Worm (Caenorhabditis elegans) whole organism, L3 larva: ENCODE measurements around the gene sup-9.
"Not testable (repeated sequence)": the region's sequence is repeated elsewhere in the genome, so short reads cannot be mapped to it uniquely, and the experiment has no call there.

Experiments
- R02D3.7 ChIP-seq: fragments of 150-350 bp; optimal IDR thresholded peaks from 2 replicates; lab custom pipeline; 2014; ENCODE audit warnings: missing biosample characterization, missing genetic modification characterization
- ZK546.5 ChIP-seq: sonication (generic microtip); optimal IDR thresholded peaks from 2 replicates; lab custom pipeline; 2017; ENCODE audit warnings: missing biosample characterization, missing genetic modification characterization
- aly-2 ChIP-seq: fragments of 150-350 bp; optimal IDR thresholded peaks from 2 replicates; lab custom pipeline; 2014; ENCODE audit warnings: missing biosample characterization, missing genetic modification characterization
- ama-1 ChIP-seq: fragments of 150-350 bp; optimal IDR thresholded peaks from 2 replicates; lab custom pipeline; 2018
- ceh-16 ChIP-seq: sonication (generic microtip); optimal IDR thresholded peaks from 2 replicates; lab custom pipeline; 2017; ENCODE audit warnings: missing biosample characterization, missing genetic modification characterization
- ceh-28 ChIP-seq: fragments of 150-350 bp; optimal IDR thresholded peaks from 2 replicates; lab custom pipeline; 2014; ENCODE audit warnings: missing biosample characterization, missing genetic modification reagents, missing genetic modification characterization
- ceh-82 ChIP-seq: fragments of 150-350 bp; optimal IDR thresholded peaks from 2 replicates; lab custom pipeline; 2014; ENCODE audit warnings: missing biosample characterization, missing genetic modification characterization
- daf-12 ChIP-seq: fragments of 150-350 bp; optimal IDR thresholded peaks from 2 replicates; lab custom pipeline; 2014; ENCODE audit warnings: missing biosample characterization, missing genetic modification reagents, missing genetic modification characterization
- egl-27 ChIP-seq: sonication (generic microtip); optimal IDR thresholded peaks from 4 replicates; lab custom pipeline; 2017; ENCODE audit warnings: missing biosample characterization, missing genetic modification reagents, missing genetic modification characterization
- egl-5 ChIP-seq: fragments of 150-350 bp; optimal IDR thresholded peaks from 2 replicates; lab custom pipeline; 2017; ENCODE audit warnings: missing biosample characterization, missing genetic modification reagents, missing genetic modification characterization, inconsistent platforms
- elt-1 ChIP-seq: fragments of 150-350 bp; optimal IDR thresholded peaks from 2 replicates; lab custom pipeline; 2014; ENCODE audit warnings: missing biosample characterization, missing genetic modification characterization
- elt-2 ChIP-seq: sonication (generic microtip); optimal IDR thresholded peaks from 2 replicates; lab custom pipeline; 2016; ENCODE audit warnings: missing genetic modification reagents, mild to moderate bottlenecking, missing genetic modification characterization, missing compliant biosample characterization
- elt-3 ChIP-seq, 3 experiments: fragments of 150-350 bp in 1 of 3; sonication (generic microtip) in 2 of 3; optimal IDR thresholded peaks; 2 replicates in 2 of 3; 4 replicates in 1 of 3; lab custom pipeline; 2014 to 2017; ENCODE audit warnings: missing biosample characterization in 3 of 3, missing genetic modification characterization in 3 of 3
- fkh-10 ChIP-seq: sonication (generic microtip); optimal IDR thresholded peaks from 2 replicates; lab custom pipeline; 2017; ENCODE audit warnings: missing biosample characterization, missing genetic modification reagents, missing genetic modification characterization
- fos-1 ChIP-seq: fragments of 150-350 bp; optimal IDR thresholded peaks from 2 replicates; lab custom pipeline; 2014; ENCODE audit warnings: missing biosample characterization, missing genetic modification characterization
- jun-1 ChIP-seq: fragments of 150-350 bp; optimal IDR thresholded peaks from 2 replicates; lab custom pipeline; 2014; ENCODE audit warnings: missing biosample characterization, missing genetic modification reagents, missing genetic modification characterization
- lin-15B ChIP-seq: fragments of 150-350 bp; optimal IDR thresholded peaks from 2 replicates; lab custom pipeline; 2014; ENCODE audit warnings: missing biosample characterization, missing genetic modification characterization
- lsy-12 ChIP-seq: sonication (generic microtip); optimal IDR thresholded peaks from 2 replicates; lab custom pipeline; 2016; ENCODE audit warnings: mild to moderate bottlenecking, missing genetic modification characterization, missing compliant biosample characterization
- mdl-1 ChIP-seq: fragments of 150-350 bp; optimal IDR thresholded peaks from 2 replicates; lab custom pipeline; 2014; ENCODE audit warnings: missing biosample characterization, missing genetic modification characterization
- mml-1 ChIP-seq: fragments of 150-350 bp; sonication (generic microtip); optimal IDR thresholded peaks from 3 replicates; lab custom pipeline; 2014; ENCODE audit warnings: missing biosample characterization, missing genetic modification characterization
- nfya-1 ChIP-seq: sonication (generic microtip); optimal IDR thresholded peaks from 2 replicates; lab custom pipeline; 2017; ENCODE audit warnings: missing genetic modification characterization, mild to moderate bottlenecking, missing compliant biosample characterization, antibody characterized with exemption, moderate library complexity; ENCODE audit not compliant: insufficient read depth
- nhr-23 ChIP-seq: fragments of 150-350 bp; optimal IDR thresholded peaks from 2 replicates; lab custom pipeline; 2014; ENCODE audit warnings: missing biosample characterization, missing genetic modification reagents, missing genetic modification characterization
- nhr-25 ChIP-seq: sonication (generic microtip); optimal IDR thresholded peaks from 2 replicates; lab custom pipeline; 2017; ENCODE audit warnings: missing biosample characterization, missing genetic modification characterization
- nhr-28 ChIP-seq: fragments of 150-350 bp; optimal IDR thresholded peaks from 2 replicates; lab custom pipeline; 2014; ENCODE audit warnings: missing biosample characterization, missing genetic modification characterization
- nhr-43 ChIP-seq: sonication (generic microtip); optimal IDR thresholded peaks from 2 replicates; lab custom pipeline; 2016; ENCODE audit warnings: mild to moderate bottlenecking, missing genetic modification characterization, missing compliant biosample characterization; ENCODE audit not compliant: poor library complexity, severe bottlenecking
- nhr-76 ChIP-seq: fragments of 150-350 bp; sonication (generic microtip); optimal IDR thresholded peaks from 5 replicates; lab custom pipeline; 2014; ENCODE audit warnings: missing biosample characterization, missing genetic modification characterization
- pha-4 ChIP-seq: fragments of 150-350 bp; optimal IDR thresholded peaks from 2 replicates; lab custom pipeline; 2014; ENCODE audit warnings: missing biosample characterization, missing genetic modification reagents, missing genetic modification characterization
- pqm-1 ChIP-seq: fragments of 150-350 bp; optimal IDR thresholded peaks from 2 replicates; lab custom pipeline; 2017; ENCODE audit warnings: missing biosample characterization, missing genetic modification characterization, inconsistent platforms
- sea-2 ChIP-seq: fragments of 150-350 bp; sonication (generic microtip); optimal IDR thresholded peaks from 4 replicates; lab custom pipeline; 2014; ENCODE audit warnings: missing biosample characterization, missing genetic modification reagents, missing genetic modification characterization
- skn-1 ChIP-seq: fragments of 150-350 bp; optimal IDR thresholded peaks from 2 replicates; lab custom pipeline; 2014; ENCODE audit warnings: missing biosample characterization, missing genetic modification characterization
- tbx-2 ChIP-seq: sonication (generic microtip); optimal IDR thresholded peaks from 2 replicates; lab custom pipeline; 2016; ENCODE audit warnings: mild to moderate bottlenecking, missing genetic modification characterization, missing compliant biosample characterization
- unc-39 ChIP-seq: sonication (generic microtip); optimal IDR thresholded peaks from 4 replicates; lab custom pipeline; 2017; ENCODE audit warnings: missing biosample characterization, missing genetic modification characterization
- unc-62 ChIP-seq: fragments of 150-350 bp; sonication (generic microtip); optimal IDR thresholded peaks from 4 replicates; lab custom pipeline; 2014; ENCODE audit warnings: missing biosample characterization, missing genetic modification reagents, missing genetic modification characterization
- ztf-11 ChIP-seq: fragments of 150-350 bp; optimal IDR thresholded peaks from 2 replicates; lab custom pipeline; 2014; ENCODE audit warnings: missing biosample characterization, missing genetic modification characterization
- ztf-4 ChIP-seq: fragments of 150-350 bp; optimal IDR thresholded peaks from 2 replicates; lab custom pipeline; 2014; ENCODE audit warnings: missing biosample characterization, missing genetic modification characterization

sup-9 gene

DNA sequence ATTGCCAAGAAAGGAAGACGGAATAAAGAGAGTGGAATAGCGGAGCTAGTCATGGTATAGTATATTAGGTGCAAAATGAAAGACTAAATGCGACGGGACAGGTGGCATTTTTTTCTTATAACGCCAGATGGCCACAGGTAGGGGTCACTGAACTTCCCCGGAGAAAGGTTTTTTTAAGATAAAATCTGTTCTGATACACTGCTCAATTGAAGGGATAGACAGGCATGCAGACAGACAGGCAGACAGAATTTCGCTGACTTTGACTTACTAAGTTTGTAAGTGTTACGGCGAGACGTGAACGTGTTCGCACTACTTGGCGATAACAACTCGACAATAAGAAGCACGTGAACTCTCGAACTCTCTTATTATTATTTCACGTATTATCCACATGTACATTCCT lies 13.3 kb downstream of the sup-9 start, which contains the start of the genes F22E5.20 and F22E5.1:
TSS of gene F22E5.20 (minus strand) at position 101 of the 400 bp plus-strand sequence.
TSS of gene F22E5.1 (plus strand) at position 242 of the 400 bp plus-strand sequence.
- not testable (repeated sequence) for TF ChIP-seq ceh-16; pqm-1 (tag; lab: Kevin White, UChicago); pha-4 (tag; lab: Kevin White, UChicago)

DNA sequence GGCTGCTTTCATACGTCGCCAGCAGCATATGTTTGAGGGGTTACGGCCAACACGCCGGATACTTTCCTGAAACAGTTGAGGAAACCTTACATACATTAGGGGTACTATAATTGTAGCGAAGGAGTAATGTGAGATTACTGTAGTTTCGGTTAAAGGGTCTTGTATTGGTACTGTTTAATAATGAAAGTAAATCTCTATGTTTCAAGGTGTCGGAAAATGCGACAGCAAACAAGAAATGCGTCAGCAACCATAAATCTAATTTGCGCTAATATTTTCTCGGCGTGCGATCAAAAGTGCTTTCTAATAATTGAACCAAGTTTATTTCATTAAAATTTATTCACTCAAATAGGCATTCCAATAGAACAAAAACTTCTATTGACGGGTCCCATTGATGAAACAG lies 14.5 kb downstream of the sup-9 start, which contains the start of gene sri-57:
TSS of gene sri-57 (minus strand) at position 101 of the 400 bp plus-strand sequence.
- TF ChIP-seq elt-2, lin-15B, R02D3.7 (tag; lab: Kevin White, UChicago): not testable (repeated sequence)

DNA sequence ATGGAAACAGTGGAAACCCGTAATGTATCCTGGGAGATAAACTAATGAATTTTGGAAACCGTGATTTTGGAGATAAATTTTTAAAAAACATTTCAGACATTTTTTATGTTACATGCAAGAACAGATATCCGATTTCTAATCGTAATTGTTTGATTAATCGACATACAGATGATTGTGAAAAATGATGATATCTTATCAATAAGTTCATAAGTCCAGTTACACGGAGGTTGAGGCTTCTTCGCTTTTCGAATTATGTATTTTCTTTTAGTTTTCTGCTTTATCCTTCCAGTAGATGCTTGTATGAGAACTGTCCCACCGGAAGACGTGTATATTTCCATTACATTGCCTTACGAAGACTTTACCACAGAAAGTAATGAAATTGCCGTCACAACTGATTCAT lies 21.2 kb downstream of the sup-9 start, which contains the start of gene F22E5.22:
TSS of gene F22E5.22 (plus strand) at position 301 of the 400 bp plus-strand sequence.
- TF ChIP-seq mml-1 (no peak), daf-12 (tag; lab: Kevin White, UChicago) (no peak), unc-39 (tag; lab: Kevin White, UChicago) (no peak), nhr-23 (tag; lab: Kevin White, UChicago) (no peak), ztf-4 (no peak), lsy-12 (no peak), pha-4 (tag; lab: Kevin White, UChicago) (no peak), ama-1 (no peak), fkh-10 (GFP tag; lab: Kevin White, UChicago) (no peak), nfya-1 (tag; lab: Kevin White, UChicago) (no peak), fos-1 (tag; lab: Kevin White, UChicago) (no peak), nhr-28 (tag; lab: Kevin White, UChicago) (no peak), egl-5 (tag; lab: Kevin White, UChicago) (no peak), jun-1 (tag; lab: Kevin White, UChicago) (no peak), nhr-76 (no peak), aly-2 (no peak), ztf-11 (no peak), unc-62 (GFP tag; lab: Kevin White, UChicago) (no peak)

DNA sequence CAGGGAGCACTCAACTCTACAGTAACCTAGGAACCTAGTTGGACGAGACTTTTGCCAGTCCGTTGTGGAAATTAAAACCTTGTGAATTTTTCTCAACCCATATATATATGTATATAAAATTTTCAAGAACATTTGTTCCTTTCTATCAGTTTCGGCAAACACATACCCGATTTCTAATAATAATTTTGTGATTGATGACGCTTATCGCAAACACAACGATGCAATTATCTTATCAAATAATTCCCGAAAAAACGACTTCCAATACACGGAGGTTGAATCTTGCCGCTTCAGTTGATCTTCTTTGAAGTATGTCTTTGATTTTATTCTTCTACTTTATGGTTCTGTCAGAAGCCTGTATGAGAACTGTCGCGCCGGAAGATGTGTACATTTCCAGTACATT lies 21.7 kb downstream of the sup-9 start, which contains the start of gene F22E5.2:
TSS of gene F22E5.2 (plus strand) at position 301 of the 400 bp plus-strand sequence.
- TF ChIP-seq elt-3 (tag; optimal IDR thresholded peaks at IDR 0.05; lab: Kevin White, UChicago); nhr-28 (tag; lab: Kevin White, UChicago); aly-2: not testable (repeated sequence)

DNA sequence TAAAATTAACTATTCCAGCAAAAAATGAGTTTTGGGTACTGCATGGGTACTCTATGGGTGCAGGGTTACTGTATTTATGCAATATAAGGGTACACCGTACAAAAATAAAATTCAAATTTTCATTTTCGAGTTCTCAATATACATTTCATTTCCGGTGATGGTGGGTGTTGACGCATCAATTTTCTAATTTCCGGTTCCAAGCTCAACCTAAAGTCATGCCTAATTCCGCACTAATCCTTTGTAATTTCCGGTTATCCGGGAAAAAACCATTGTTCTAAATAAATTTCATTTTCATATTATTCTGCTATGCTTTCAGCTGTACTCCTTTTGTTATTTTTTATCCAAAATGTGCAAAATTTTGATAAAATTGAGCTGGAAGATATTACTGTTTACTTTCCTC lies 27.5 kb downstream of the sup-9 start, which contains the start of gene gcy-21:
TSS of gene gcy-21 (plus strand) at position 301 of the 400 bp plus-strand sequence.
- TF ChIP-seq elt-1, result no peak
- no peak for TF ChIP-seq R02D3.7 (tag; lab: Kevin White, UChicago)
- TF ChIP-seq mdl-1 (tag; lab: Kevin White, UChicago), result no peak
- TF ChIP-seq elt-2 (tag; lab: Kevin White, UChicago), result no peak
- no peak for TF ChIP-seq daf-12 (tag; lab: Kevin White, UChicago)
- TF ChIP-seq elt-3 (tag; optimal IDR thresholded peaks at IDR 0.05; lab: Kevin White, UChicago), result no peak
- TF ChIP-seq nhr-25 (tag; lab: Kevin White, UChicago), result no peak
- no peak for TF ChIP-seq ceh-28 (tag; lab: Kevin White, UChicago)
- TF ChIP-seq nhr-43 (tag; lab: Kevin White, UChicago), result no peak
- no peak for TF ChIP-seq egl-27 (tag; lab: Kevin White, UChicago)
- TF ChIP-seq lsy-12, result no peak
- no peak for TF ChIP-seq pqm-1 (tag; lab: Kevin White, UChicago)
- no peak for TF ChIP-seq unc-39 (tag; lab: Kevin White, UChicago)
- no peak for TF ChIP-seq skn-1 (tag; lab: Kevin White, UChicago)
- TF ChIP-seq sea-2 (GFP tag; lab: Kevin White, UChicago), result no peak
- TF ChIP-seq pha-4 (tag; lab: Kevin White, UChicago), result no peak
- TF ChIP-seq nhr-76, result no peak
- TF ChIP-seq ZK546.5 (tag; lab: Kevin White, UChicago), result no peak
- no peak for TF ChIP-seq tbx-2 (tag; lab: Kevin White, UChicago)
- no peak for TF ChIP-seq ceh-82 (tag; lab: Kevin White, UChicago)
- TF ChIP-seq, all 47 proteins: peak for 0
